Worm (Caenorhabditis elegans) whole organism, L3 larva: ENCODE data around the gene ZK470.1.

Experiments
- R02D3.7 ChIP-seq: fragments of 150-350 bp; optimal IDR thresholded peaks from 2 replicates; lab custom pipeline; 2014; ENCODE audit warnings: missing biosample characterization, missing genetic modification characterization
- ZK546.5 ChIP-seq: sonication (generic microtip); optimal IDR thresholded peaks from 2 replicates; lab custom pipeline; 2017; ENCODE audit warnings: missing biosample characterization, missing genetic modification characterization
- aly-2 ChIP-seq: fragments of 150-350 bp; optimal IDR thresholded peaks from 2 replicates; lab custom pipeline; 2014; ENCODE audit warnings: missing biosample characterization, missing genetic modification characterization
- ama-1 ChIP-seq: fragments of 150-350 bp; optimal IDR thresholded peaks from 2 replicates; lab custom pipeline; 2018
- ceh-16 ChIP-seq: sonication (generic microtip); optimal IDR thresholded peaks from 2 replicates; lab custom pipeline; 2017; ENCODE audit warnings: missing biosample characterization, missing genetic modification characterization
- ceh-28 ChIP-seq: fragments of 150-350 bp; optimal IDR thresholded peaks from 2 replicates; lab custom pipeline; 2014; ENCODE audit warnings: missing biosample characterization, missing genetic modification reagents, missing genetic modification characterization
- ceh-82 ChIP-seq: fragments of 150-350 bp; optimal IDR thresholded peaks from 2 replicates; lab custom pipeline; 2014; ENCODE audit warnings: missing biosample characterization, missing genetic modification characterization
- ceh-9 ChIP-seq: sonication (generic microtip); optimal IDR thresholded peaks from 2 replicates; lab custom pipeline; 2018; ENCODE audit warnings: missing biosample characterization, missing genetic modification characterization
- daf-12 ChIP-seq: fragments of 150-350 bp; optimal IDR thresholded peaks from 2 replicates; lab custom pipeline; 2014; ENCODE audit warnings: missing biosample characterization, missing genetic modification reagents, missing genetic modification characterization
- egl-27 ChIP-seq: sonication (generic microtip); optimal IDR thresholded peaks from 4 replicates; lab custom pipeline; 2017; ENCODE audit warnings: missing biosample characterization, missing genetic modification reagents, missing genetic modification characterization
- egl-5 ChIP-seq: fragments of 150-350 bp; optimal IDR thresholded peaks from 2 replicates; lab custom pipeline; 2017; ENCODE audit warnings: missing biosample characterization, missing genetic modification reagents, missing genetic modification characterization, inconsistent platforms
- elt-1 ChIP-seq: fragments of 150-350 bp; optimal IDR thresholded peaks from 2 replicates; lab custom pipeline; 2014; ENCODE audit warnings: missing biosample characterization, missing genetic modification characterization
- elt-2 ChIP-seq: sonication (generic microtip); optimal IDR thresholded peaks from 2 replicates; lab custom pipeline; 2016; ENCODE audit warnings: missing genetic modification reagents, mild to moderate bottlenecking, missing genetic modification characterization, missing compliant biosample characterization
- elt-3 ChIP-seq, 3 experiments: fragments of 150-350 bp in 1 of 3; sonication (generic microtip) in 2 of 3; optimal IDR thresholded peaks; 2 replicates in 2 of 3; 4 replicates in 1 of 3; lab custom pipeline; 2014 to 2017; ENCODE audit warnings: missing biosample characterization in 3 of 3, missing genetic modification characterization in 3 of 3
- eor-1 ChIP-seq, 2 experiments: fragments of 150-350 bp; optimal IDR thresholded peaks; 2 replicates each; lab custom pipeline; 2014 to 2018; ENCODE audit warnings: missing biosample characterization in 2 of 2, missing genetic modification characterization in 2 of 2
- fkh-10 ChIP-seq: sonication (generic microtip); optimal IDR thresholded peaks from 2 replicates; lab custom pipeline; 2017; ENCODE audit warnings: missing biosample characterization, missing genetic modification reagents, missing genetic modification characterization
- fkh-2 ChIP-seq: fragments of 150-350 bp; optimal IDR thresholded peaks from 2 replicates; lab custom pipeline; 2014; ENCODE audit warnings: missing biosample characterization, missing genetic modification reagents, missing genetic modification characterization
- fos-1 ChIP-seq: fragments of 150-350 bp; optimal IDR thresholded peaks from 2 replicates; lab custom pipeline; 2014; ENCODE audit warnings: missing biosample characterization, missing genetic modification characterization
- hmg-11 ChIP-seq: sonication (generic microtip); optimal IDR thresholded peaks from 2 replicates; lab custom pipeline; 2016; ENCODE audit warnings: missing genetic modification characterization, missing compliant biosample characterization
- jun-1 ChIP-seq: fragments of 150-350 bp; optimal IDR thresholded peaks from 2 replicates; lab custom pipeline; 2014; ENCODE audit warnings: missing biosample characterization, missing genetic modification reagents, missing genetic modification characterization
- lin-15B ChIP-seq: fragments of 150-350 bp; optimal IDR thresholded peaks from 2 replicates; lab custom pipeline; 2014; ENCODE audit warnings: missing biosample characterization, missing genetic modification characterization
- lin-39 ChIP-seq: fragments of 150-350 bp; optimal IDR thresholded peaks from 2 replicates; lab custom pipeline; 2018; ENCODE audit warnings: missing biosample characterization, missing genetic modification reagents, missing genetic modification characterization
- lsy-12 ChIP-seq: sonication (generic microtip); optimal IDR thresholded peaks from 2 replicates; lab custom pipeline; 2016; ENCODE audit warnings: mild to moderate bottlenecking, missing genetic modification characterization, missing compliant biosample characterization
- mdl-1 ChIP-seq: fragments of 150-350 bp; optimal IDR thresholded peaks from 2 replicates; lab custom pipeline; 2014; ENCODE audit warnings: missing biosample characterization, missing genetic modification characterization
- mml-1 ChIP-seq: fragments of 150-350 bp; sonication (generic microtip); optimal IDR thresholded peaks from 3 replicates; lab custom pipeline; 2014; ENCODE audit warnings: missing biosample characterization, missing genetic modification characterization
- nfya-1 ChIP-seq: sonication (generic microtip); optimal IDR thresholded peaks from 2 replicates; lab custom pipeline; 2017; ENCODE audit warnings: missing genetic modification characterization, mild to moderate bottlenecking, missing compliant biosample characterization, antibody characterized with exemption, moderate library complexity; ENCODE audit not compliant: insufficient read depth
- nhr-11 ChIP-seq: fragments of 150-350 bp; optimal IDR thresholded peaks from 2 replicates; lab custom pipeline; 2014; ENCODE audit warnings: missing biosample characterization, missing genetic modification characterization
- nhr-12 ChIP-seq: fragments of 150-350 bp; optimal IDR thresholded peaks from 2 replicates; lab custom pipeline; 2014; ENCODE audit warnings: missing biosample characterization, missing genetic modification characterization
- nhr-23 ChIP-seq: fragments of 150-350 bp; optimal IDR thresholded peaks from 2 replicates; lab custom pipeline; 2014; ENCODE audit warnings: missing biosample characterization, missing genetic modification reagents, missing genetic modification characterization
- nhr-237 ChIP-seq: fragments of 150-350 bp; optimal IDR thresholded peaks from 2 replicates; lab custom pipeline; 2014; ENCODE audit warnings: missing biosample characterization, missing genetic modification characterization
- nhr-25 ChIP-seq: sonication (generic microtip); optimal IDR thresholded peaks from 2 replicates; lab custom pipeline; 2017; ENCODE audit warnings: missing biosample characterization, missing genetic modification characterization
- nhr-28 ChIP-seq: fragments of 150-350 bp; optimal IDR thresholded peaks from 2 replicates; lab custom pipeline; 2014; ENCODE audit warnings: missing biosample characterization, missing genetic modification characterization
- nhr-43 ChIP-seq: sonication (generic microtip); optimal IDR thresholded peaks from 2 replicates; lab custom pipeline; 2016; ENCODE audit warnings: mild to moderate bottlenecking, missing genetic modification characterization, missing compliant biosample characterization; ENCODE audit not compliant: poor library complexity, severe bottlenecking
- nhr-67 ChIP-seq: fragments of 150-350 bp; optimal IDR thresholded peaks from 2 replicates; lab custom pipeline; 2014; ENCODE audit warnings: missing biosample characterization, missing genetic modification characterization
- nhr-76 ChIP-seq: fragments of 150-350 bp; sonication (generic microtip); optimal IDR thresholded peaks from 5 replicates; lab custom pipeline; 2014; ENCODE audit warnings: missing biosample characterization, missing genetic modification characterization
- nhr-77 ChIP-seq: fragments of 150-350 bp; optimal IDR thresholded peaks from 2 replicates; lab custom pipeline; 2014; ENCODE audit warnings: missing biosample characterization, missing genetic modification characterization
- pha-4 ChIP-seq: fragments of 150-350 bp; optimal IDR thresholded peaks from 2 replicates; lab custom pipeline; 2014; ENCODE audit warnings: missing biosample characterization, missing genetic modification reagents, missing genetic modification characterization
- pqm-1 ChIP-seq: fragments of 150-350 bp; optimal IDR thresholded peaks from 2 replicates; lab custom pipeline; 2017; ENCODE audit warnings: missing biosample characterization, missing genetic modification characterization, inconsistent platforms
- sea-2 ChIP-seq: fragments of 150-350 bp; sonication (generic microtip); optimal IDR thresholded peaks from 4 replicates; lab custom pipeline; 2014; ENCODE audit warnings: missing biosample characterization, missing genetic modification reagents, missing genetic modification characterization
- skn-1 ChIP-seq: fragments of 150-350 bp; optimal IDR thresholded peaks from 2 replicates; lab custom pipeline; 2014; ENCODE audit warnings: missing biosample characterization, missing genetic modification characterization
- snpc-4 ChIP-seq: fragments of 150-350 bp; optimal IDR thresholded peaks from 2 replicates; lab custom pipeline; 2014; ENCODE audit warnings: missing biosample characterization, missing genetic modification characterization
- tbx-2 ChIP-seq: sonication (generic microtip); optimal IDR thresholded peaks from 2 replicates; lab custom pipeline; 2016; ENCODE audit warnings: mild to moderate bottlenecking, missing genetic modification characterization, missing compliant biosample characterization
- unc-39 ChIP-seq: sonication (generic microtip); optimal IDR thresholded peaks from 4 replicates; lab custom pipeline; 2017; ENCODE audit warnings: missing biosample characterization, missing genetic modification characterization
- unc-62 ChIP-seq: fragments of 150-350 bp; sonication (generic microtip); optimal IDR thresholded peaks from 4 replicates; lab custom pipeline; 2014; ENCODE audit warnings: missing biosample characterization, missing genetic modification reagents, missing genetic modification characterization
- ztf-11 ChIP-seq: fragments of 150-350 bp; optimal IDR thresholded peaks from 2 replicates; lab custom pipeline; 2014; ENCODE audit warnings: missing biosample characterization, missing genetic modification characterization
- ztf-4 ChIP-seq: fragments of 150-350 bp; optimal IDR thresholded peaks from 2 replicates; lab custom pipeline; 2014; ENCODE audit warnings: missing biosample characterization, missing genetic modification characterization

ZK470.1 gene

DNA sequence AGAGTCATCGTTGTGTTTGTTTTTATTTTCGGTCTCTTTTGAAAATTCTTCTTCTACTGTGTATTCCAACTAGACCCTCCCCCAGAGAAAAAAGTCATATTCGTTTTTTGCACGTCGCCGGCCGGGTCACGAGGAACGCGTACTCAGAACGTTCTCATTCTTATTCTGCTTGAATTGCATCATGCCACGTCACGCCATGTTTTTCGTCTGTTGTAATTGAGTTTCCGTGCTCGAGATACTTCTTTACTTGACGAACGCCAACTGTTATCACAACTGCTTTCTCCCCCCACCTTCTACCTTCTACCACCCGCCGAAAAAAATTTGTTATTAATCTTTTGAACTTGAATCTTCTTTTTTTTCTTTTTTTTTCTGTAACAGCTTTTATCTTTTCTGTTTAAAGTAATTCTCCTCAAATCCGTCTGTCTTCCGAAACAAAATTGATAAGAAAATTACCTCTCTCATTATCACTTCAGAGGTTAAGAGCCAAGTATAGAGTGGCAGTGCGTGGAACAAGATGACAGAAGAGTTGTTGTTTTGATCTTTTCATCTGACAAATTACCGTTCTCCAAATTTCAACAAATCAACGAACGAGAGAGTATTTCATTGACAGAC lies 20.7 kb upstream of the ZK470.1 start:
- no peak for TF ChIP-seq aly-2
- TF ChIP-seq nhr-11 (tag; lab: Kevin White, UChicago), result peak; percentile 64
- no peak for TF ChIP-seq ztf-11 (tag; lab: Kevin White, UChicago)
- no peak for TF ChIP-seq lin-15B
- TF ChIP-seq nhr-237 (tag; lab: Kevin White, UChicago), result no peak
- TF ChIP-seq nhr-25 (tag; lab: Kevin White, UChicago), result no peak
- no peak for TF ChIP-seq nhr-28 (tag; lab: Kevin White, UChicago)
- TF ChIP-seq elt-3 (tag; optimal IDR thresholded peaks at IDR 0.05; lab: Kevin White, UChicago), result no peak
- TF ChIP-seq nhr-67 (tag; lab: Kevin White, UChicago), result no peak
- TF ChIP-seq ceh-82 (tag; lab: Kevin White, UChicago), result peak; percentile 42
- no peak for TF ChIP-seq egl-27 (tag; lab: Kevin White, UChicago)
- TF ChIP-seq elt-2 (tag; lab: Kevin White, UChicago), result peak; percentile 69
- TF ChIP-seq tbx-2 (tag; lab: Kevin White, UChicago), result no peak
- TF ChIP-seq eor-1 (tag; optimal IDR thresholded peaks at IDR 0.05; lab: Kevin White, UChicago), result no peak
- no peak for TF ChIP-seq ZK546.5 (tag; lab: Kevin White, UChicago)
- TF ChIP-seq fkh-10, result no peak
- TF ChIP-seq fos-1 (tag; lab: Kevin White, UChicago), result no peak
- no peak for TF ChIP-seq nhr-43 (tag; lab: Kevin White, UChicago)
- TF ChIP-seq ceh-9, result no peak
- TF ChIP-seq egl-5 (tag; lab: Kevin White, UChicago), result no peak
- TF ChIP-seq ceh-16, result no peak
- no peak for TF ChIP-seq unc-39 (tag; lab: Kevin White, UChicago)
- peak; percentile 78 for TF ChIP-seq ama-1 (lab: Kevin White, UChicago)
- peak; percentile 1 for TF ChIP-seq nfya-1 (tag; lab: Kevin White, UChicago)
- no peak for TF ChIP-seq unc-62 (GFP tag; lab: Kevin White, UChicago)
- TF ChIP-seq ceh-28 (tag; lab: Kevin White, UChicago), result no peak
- TF ChIP-seq hmg-11 (tag; lab: Kevin White, UChicago), result peak; percentile 10
- no peak for TF ChIP-seq mdl-1
- no peak for TF ChIP-seq nhr-76 (tag; lab: Kevin White, UChicago)
- TF ChIP-seq nhr-77, result no peak
- peak; percentile 74 for TF ChIP-seq lin-39 (tag; lab: Kevin White, UChicago)
- no peak for TF ChIP-seq nhr-12 (tag; lab: Kevin White, UChicago)

DNA sequence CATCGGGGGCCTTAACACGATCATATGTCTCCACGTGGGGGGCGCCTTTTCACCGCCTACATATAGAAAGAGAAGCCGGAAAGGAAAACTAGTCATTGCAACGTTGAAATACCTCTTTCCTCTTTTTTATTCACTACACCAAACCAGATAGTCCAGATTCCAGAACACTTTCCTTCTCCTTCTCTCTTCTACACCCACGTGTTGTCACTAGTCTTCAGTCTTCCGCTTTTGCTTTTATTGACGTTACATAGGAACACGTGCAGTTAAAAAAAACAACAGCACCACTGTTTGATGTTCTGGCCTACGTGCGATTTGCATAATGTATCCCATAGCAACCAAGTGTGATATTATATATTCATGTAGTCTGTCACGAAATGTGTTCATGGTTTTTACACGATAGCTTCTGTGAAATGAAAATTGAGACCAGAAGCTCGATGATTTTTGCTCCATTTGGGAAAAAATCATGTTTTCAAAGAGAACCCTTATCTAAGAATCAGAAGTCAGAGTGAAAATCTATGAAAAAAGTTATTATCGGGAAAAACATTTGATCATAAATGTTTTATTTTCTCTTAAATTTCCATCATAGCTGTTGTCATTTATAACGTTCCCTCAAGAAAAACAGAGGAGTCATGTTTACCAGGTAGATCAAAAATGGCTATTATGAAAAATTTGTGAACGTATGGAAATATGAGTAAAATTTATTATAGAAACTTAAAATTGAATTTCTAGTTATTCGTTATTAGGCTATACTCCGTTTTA lies 20.1 kb upstream of the ZK470.1 start:
- TF ChIP-seq ceh-16 (no peak), egl-27 (tag; lab: Kevin White, UChicago) (no peak), nhr-11 (tag; lab: Kevin White, UChicago) (no peak), jun-1 (tag; lab: Kevin White, UChicago) (no peak), lsy-12 (tag; lab: Kevin White, UChicago) (peak; percentile 64), hmg-11 (tag; lab: Kevin White, UChicago) (no peak), nhr-76 (tag; lab: Kevin White, UChicago) (no peak), pqm-1 (no peak), pha-4 (tag; lab: Kevin White, UChicago) (peak; percentile 3), nhr-28 (tag; lab: Kevin White, UChicago) (no peak), nhr-77 (no peak), daf-12 (no peak), skn-1 (no peak), ama-1 (lab: Kevin White, UChicago) (peak; percentile 84), fkh-2 (no peak), tbx-2 (tag; lab: Kevin White, UChicago) (no peak), ceh-82 (tag; lab: Kevin White, UChicago) (no peak), ceh-9 (no peak), unc-39 (tag; lab: Kevin White, UChicago) (no peak), snpc-4 (no peak), mdl-1 (no peak), nhr-12 (tag; lab: Kevin White, UChicago) (no peak), fkh-10 (no peak), nhr-67 (tag; lab: Kevin White, UChicago) (no peak), nhr-43 (tag; lab: Kevin White, UChicago) (peak; percentile 72), ztf-11 (tag; lab: Kevin White, UChicago) (no peak), lin-39 (tag; lab: Kevin White, UChicago) (no peak), ztf-4 (tag; lab: Kevin White, UChicago) (no peak), lin-15B (no peak), aly-2 (no peak), fos-1 (tag; lab: Kevin White, UChicago) (no peak), elt-3 (tag; optimal IDR thresholded peaks at IDR 0.05; lab: Kevin White, UChicago) (no peak), elt-1 (no peak), R02D3.7 (tag; lab: Kevin White, UChicago) (no peak), nhr-23 (tag; lab: Kevin White, UChicago) (no peak), nfya-1 (tag; lab: Kevin White, UChicago) (peak; percentile 17), mml-1 (tag; lab: Kevin White, UChicago) (no peak), nhr-237 (tag; lab: Kevin White, UChicago) (no peak), sea-2 (GFP tag; lab: Kevin White, UChicago) (no peak), unc-62 (GFP tag; lab: Kevin White, UChicago) (no peak), egl-5 (tag; lab: Kevin White, UChicago) (no peak)
